Worm (Caenorhabditis elegans): ENCODE data around the gene hpx-2.
A peak's percentile ranks its signal among the peaks of the same experiment; 100 is the strongest.

The hpx-2 gene

ce11 chrV:13879241-13879640 is 29.0 kb downstream of the hpx-2 start, which contains the start of gene lbp-7:
lbp-7 (plus strand) TSS chrV:13879552.
- TF ChIP-seq snpc-4 (tag; optimal IDR thresholded peaks at IDR 0.05) (no peak), nhr-23 (tag; optimal IDR thresholded peaks at IDR 0.05) (no peak), pqm-1 (tag; optimal IDR thresholded peaks at IDR 0.05) (peak; percentile 94), pha-4 (tag; optimal IDR thresholded peaks at IDR 0.05) (peak; percentile 41), elt-2 (tag; optimal IDR thresholded peaks at IDR 0.05) (peak; percentile 93), jun-1 (tag; optimal IDR thresholded peaks at IDR 0.05) (peak; percentile 23), nfya-1 (tag; optimal IDR thresholded peaks at IDR 0.05; ENCODE audit: insufficient read depth) (no peak)

ce11 chrV:13880163-13880562 is 29.9 kb downstream of the hpx-2 start:
- TF ChIP-seq nhr-25 (tag; optimal IDR thresholded peaks at IDR 0.05) (peak; percentile 19), unc-39 (tag; optimal IDR thresholded peaks at IDR 0.05) (no peak), tbx-2 (tag; optimal IDR thresholded peaks at IDR 0.05) (no peak), nhr-43 (tag; optimal IDR thresholded peaks at IDR 0.05; ENCODE audit: poor library complexity, severe bottlenecking) (peak; percentile 30), nfya-1 (tag; optimal IDR thresholded peaks at IDR 0.05; ENCODE audit: insufficient read depth) (peak; percentile 20), snpc-4 (tag; optimal IDR thresholded peaks at IDR 0.05) (peak; percentile 28), pha-4 (tag; optimal IDR thresholded peaks at IDR 0.05) (peak; percentile 56), lin-15B (tag; optimal IDR thresholded peaks at IDR 0.05) (peak; percentile 63)

- TF ChIP-seq ceh-9 (tag; optimal IDR thresholded peaks at IDR 0.05) (no peak), fkh-10 (GFP tag; optimal IDR thresholded peaks at IDR 0.05) (no peak), nhr-28 (tag; optimal IDR thresholded peaks at IDR 0.05) (no peak), elt-2 (tag; optimal IDR thresholded peaks at IDR 0.05) (no peak)
Measured at ce11 chrV:13880607-13881006, 30.3 kb downstream of the hpx-2 start, which contains the start of gene T22G5.3. T22G5.3 (plus strand) TSS chrV:13880907.

ce11 chrV:13887358-13887757 is 37.1 kb downstream of the hpx-2 start, which contains the start of gene srsx-19:
srsx-19 (plus strand) TSS chrV:13887658.
- TF ChIP-seq daf-12 (tag; optimal IDR thresholded peaks at IDR 0.05), result no peak
- no peak for TF ChIP-seq nhr-23 (tag; optimal IDR thresholded peaks at IDR 0.05)
- TF ChIP-seq aly-2 (tag; optimal IDR thresholded peaks at IDR 0.05), result no peak
- no peak for TF ChIP-seq lin-15B (tag; optimal IDR thresholded peaks at IDR 0.05)
- TF ChIP-seq skn-1 (tag; optimal IDR thresholded peaks at IDR 0.05), result no peak
- TF ChIP-seq unc-62 (GFP tag; optimal IDR thresholded peaks at IDR 0.05), result no peak
- TF ChIP-seq mdl-1 (tag; optimal IDR thresholded peaks at IDR 0.05), result no peak
- no peak for TF ChIP-seq ceh-16 (tag; optimal IDR thresholded peaks at IDR 0.05)
- TF ChIP-seq zag-1 (tag; optimal IDR thresholded peaks at IDR 0.05), result no peak
- TF ChIP-seq lsy-12 (tag; optimal IDR thresholded peaks at IDR 0.05), result no peak
- TF ChIP-seq nhr-12 (tag; optimal IDR thresholded peaks at IDR 0.05), result no peak
- TF ChIP-seq egl-27 (tag; optimal IDR thresholded peaks at IDR 0.05), result no peak

ce11 chrV:13889516-13889915 is 39.2 kb downstream of the hpx-2 start, which contains the start of gene spp-12:
spp-12 (plus strand) TSS chrV:13889816.
- TF ChIP-seq unc-39 (tag; optimal IDR thresholded peaks at IDR 0.05) (no peak), lin-39 (tag; optimal IDR thresholded peaks at IDR 0.05) (no peak), nhr-12 (tag; optimal IDR thresholded peaks at IDR 0.05) (no peak), nhr-28 (tag; optimal IDR thresholded peaks at IDR 0.05) (no peak), egl-5 (tag; optimal IDR thresholded peaks at IDR 0.05) (no peak), nfya-1 (tag; optimal IDR thresholded peaks at IDR 0.05; ENCODE audit: insufficient read depth) (no peak), nhr-25 (tag; optimal IDR thresholded peaks at IDR 0.05) (no peak)

- no peak for TF ChIP-seq nhr-23 (tag; optimal IDR thresholded peaks at IDR 0.05)
- no peak for TF ChIP-seq nhr-11 (tag; optimal IDR thresholded peaks at IDR 0.05)
- TF ChIP-seq ceh-9 (tag; optimal IDR thresholded peaks at IDR 0.05), result no peak
- no peak for TF ChIP-seq nhr-12 (tag; optimal IDR thresholded peaks at IDR 0.05)
- TF ChIP-seq mml-1 (tag; optimal IDR thresholded peaks at IDR 0.05), result no peak
- no peak for TF ChIP-seq lin-15B (tag; optimal IDR thresholded peaks at IDR 0.05)
- TF ChIP-seq hmg-11 (tag; optimal IDR thresholded peaks at IDR 0.05), result no peak
- no peak for TF ChIP-seq unc-62 (GFP tag; optimal IDR thresholded peaks at IDR 0.05)
- no peak for TF ChIP-seq aly-2 (tag; optimal IDR thresholded peaks at IDR 0.05)
- no peak for TF ChIP-seq lin-39 (tag; optimal IDR thresholded peaks at IDR 0.05)
- TF ChIP-seq nhr-76 (tag; optimal IDR thresholded peaks at IDR 0.05), result no peak
Measured at ce11 chrV:13890473-13890872, 40.2 kb downstream of the hpx-2 start, which contains the start of gene lbp-8. lbp-8 (plus strand) TSS chrV:13890773.

Measured in whole organism, L3 larva.